Worm (Caenorhabditis elegans): ENCODE results near the gene elt-7.

DNA sequence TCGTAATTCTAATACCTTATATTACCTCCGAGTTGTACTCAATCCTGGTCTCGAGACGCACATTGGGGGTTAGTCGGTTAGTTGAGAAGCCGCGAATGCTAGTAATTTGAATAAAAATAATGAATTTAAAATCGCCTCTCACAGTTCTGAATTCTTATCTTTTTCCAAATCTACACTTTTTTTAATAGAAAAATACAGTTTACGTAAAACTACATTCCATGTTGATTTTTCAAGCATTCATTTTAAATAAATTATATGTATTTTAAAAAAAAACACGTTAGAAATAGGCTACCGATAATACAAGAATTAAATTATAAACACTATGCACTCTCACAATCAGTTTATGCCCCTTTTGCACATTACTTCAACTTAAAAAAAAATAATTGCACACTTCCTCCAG, 837 bp upstream of the elt-7 start, which contains the start of gene C18G1.9:
- no peak for TF ChIP-seq nhr-12 (tag; optimal IDR thresholded peaks at IDR 0.05)
- no peak for TF ChIP-seq drap-1 (GFP tag; optimal IDR thresholded peaks at IDR 0.05)
- no peak for TF ChIP-seq snpc-4 (tag; optimal IDR thresholded peaks at IDR 0.05)
- TF ChIP-seq mab-5 (tag; optimal IDR thresholded peaks at IDR 0.05) = no peak
- TF ChIP-seq ceh-43 (GFP tag; optimal IDR thresholded peaks at IDR 0.05) = no peak
- no peak for TF ChIP-seq nhr-237 (tag; optimal IDR thresholded peaks at IDR 0.05)
- TF ChIP-seq sem-2 (GFP tag; optimal IDR thresholded peaks at IDR 0.05) = no peak
- no peak for TF ChIP-seq unc-39 (tag; optimal IDR thresholded peaks at IDR 0.05)
